Worm (Caenorhabditis elegans) whole organism, young adult: ENCODE results near the gene T28A11.4.

Experiments
- F39B2.1 ChIP-seq: fragments of 200-800 bp; sonication (Bioruptor generic); IDR thresholded peaks from 2 replicates; pipeline ENCODE4 v1.3.6; 2022; ENCODE audit warnings: missing genetic modification reagents, missing genetic modification characterization, missing compliant biosample characterization
- sptf-2 ChIP-seq: fragments of 200-800 bp; sonication (Bioruptor generic); optimal IDR thresholded peaks from 2 replicates; lab custom pipeline; 2018; ENCODE audit warnings: mild to moderate bottlenecking, missing genetic modification characterization, missing compliant biosample characterization

- no peak for TF ChIP-seq sptf-2 (GFP tag; lab: Kevin White, UChicago)
- TF ChIP-seq F39B2.1 (GFP tag; lab: Robert Waterston, UW), result no peak
These were observed 694 bp upstream of the T28A11.4 start, which contains the start of gene T28A11.20 for ce11 chrV:3273156-3273555.
